Worm (Caenorhabditis elegans) whole organism, L1 larva: Measurements from ENCODE around the gene F26F4.6.

Experiments used
- C34B4.2 ChIP-seq: sonication (generic microtip); optimal IDR thresholded peaks from 2 replicates; lab custom pipeline; 2017; ENCODE audit warnings: mild to moderate bottlenecking, missing genetic modification characterization, missing compliant biosample characterization
- Y116A8C.19 ChIP-seq: sonication (generic microtip); optimal IDR thresholded peaks from 2 replicates; lab custom pipeline; 2016; ENCODE audit warnings: missing compliant biosample characterization, missing genetic modification characterization, borderline replicate concordance
- alr-1 ChIP-seq: fragments of 200-800 bp; sonication (Bioruptor generic); optimal IDR thresholded peaks from 2 replicates; lab custom pipeline; 2018; ENCODE audit warnings: borderline replicate concordance, mild to moderate bottlenecking, missing genetic modification characterization, missing compliant biosample characterization
- aly-2 ChIP-seq: fragments of 150-350 bp; optimal IDR thresholded peaks from 2 replicates; lab custom pipeline; 2014; ENCODE audit warnings: missing biosample characterization, missing genetic modification characterization
- ama-1 ChIP-seq: fragments of 150-350 bp; optimal IDR thresholded peaks from 2 replicates; lab custom pipeline; 2014
- ceh-82 ChIP-seq, 3 experiments: fragments of 150-350 bp in 1 of 3; sonication (generic microtip) in 2 of 3; optimal IDR thresholded peaks; 2 replicates each; lab custom pipeline; 2014 to 2017; ENCODE audit warnings: missing biosample characterization in 3 of 3, missing genetic modification characterization in 3 of 3
- ceh-90 ChIP-seq: sonication (generic microtip); optimal IDR thresholded peaks from 2 replicates; lab custom pipeline; 2016; ENCODE audit warnings: missing genetic modification characterization, missing compliant biosample characterization
- dpl-1 ChIP-seq, 3 experiments: fragments of 150-350 bp in 2 of 3; sonication (generic microtip) in 1 of 3; optimal IDR thresholded peaks; 2 replicates each; lab custom pipeline; 2014 to 2017; ENCODE audit warnings: missing biosample characterization in 3 of 3, missing genetic modification characterization in 3 of 3, missing genetic modification reagents in 3 of 3
- dsc-1 ChIP-seq: sonication (generic microtip); optimal IDR thresholded peaks from 2 replicates; lab custom pipeline; 2016; ENCODE audit warnings: mild to moderate bottlenecking, missing genetic modification characterization, missing compliant biosample characterization
- efl-1 ChIP-seq, 4 experiments: fragments of 150-350 bp; optimal IDR thresholded peaks in 3 of 4; peaks in 1 of 4; 1 replicate in 1 of 4; 2 replicates in 3 of 4; lab custom pipeline; 2014; ENCODE audit warnings: missing biosample characterization in 2 of 4, missing genetic modification characterization in 2 of 4, missing genetic modification reagents in 2 of 4
- efl-3 ChIP-seq: fragments of 200-800 bp; sonication (Bioruptor generic); optimal IDR thresholded peaks from 2 replicates; lab custom pipeline; 2018; ENCODE audit warnings: mild to moderate bottlenecking, missing genetic modification characterization, missing compliant biosample characterization
- egl-13 ChIP-seq: sonication (generic microtip); optimal IDR thresholded peaks from 2 replicates; lab custom pipeline; 2016; ENCODE audit warnings: missing genotype, missing genetic modification reagents, missing genetic modification characterization, missing compliant biosample characterization
- egl-27 ChIP-seq, 2 experiments: fragments of 150-350 bp in 1 of 2; sonication (generic microtip); optimal IDR thresholded peaks; 3 replicates each; lab custom pipeline; 2017 to 2018; ENCODE audit warnings: missing biosample characterization in 2 of 2, missing genetic modification characterization in 2 of 2, missing genetic modification reagents in 2 of 2
- elt-2 ChIP-seq: sonication (generic microtip); optimal IDR thresholded peaks from 2 replicates; lab custom pipeline; 2016; ENCODE audit warnings: missing genetic modification characterization, mild to moderate bottlenecking, inconsistent platforms, missing compliant biosample characterization, missing genetic modification reagents
- fkh-10 ChIP-seq: sonication (generic microtip); optimal IDR thresholded peaks from 2 replicates; lab custom pipeline; 2017; ENCODE audit warnings: missing biosample characterization, missing genetic modification reagents, missing genetic modification characterization
- fkh-8 ChIP-seq: sonication (generic microtip); optimal IDR thresholded peaks from 2 replicates; lab custom pipeline; 2016; ENCODE audit warnings: mild to moderate bottlenecking, missing genetic modification characterization, missing compliant biosample characterization
- grh-1 ChIP-seq: fragments of 200-800 bp; sonication (Bioruptor generic); IDR thresholded peaks from 2 replicates; pipeline ENCODE4 v1.3.6; 2022; ENCODE audit warnings: missing genetic modification reagents, missing genetic modification characterization, missing compliant biosample characterization
- isw-1 ChIP-seq: fragments of 200-800 bp; sonication (Bioruptor generic); IDR thresholded peaks from 2 replicates; pipeline ENCODE4 v1.3.6; 2022; ENCODE audit warnings: missing genetic modification characterization, missing compliant biosample characterization
- lin-14 ChIP-seq: fragments of 200-800 bp; sonication (Bioruptor generic); optimal IDR thresholded peaks from 2 replicates; lab custom pipeline; 2018; ENCODE audit warnings: mild to moderate bottlenecking, missing genetic modification characterization, moderate library complexity, missing compliant biosample characterization
- lin-15B ChIP-seq: fragments of 150-350 bp; sonication (generic microtip); optimal IDR thresholded peaks from 3 replicates; lab custom pipeline; 2014; ENCODE audit warnings: missing biosample characterization, missing genetic modification characterization
- lin-35 ChIP-seq, 2 experiments: fragments of 150-350 bp; optimal IDR thresholded peaks; 2 replicates each; lab custom pipeline; 2014; ENCODE audit warnings: missing biosample characterization in 2 of 2, missing genetic modification characterization in 2 of 2, missing genetic modification reagents in 2 of 2
- lin-39 ChIP-seq: fragments of 150-350 bp; optimal IDR thresholded peaks from 2 replicates; lab custom pipeline; 2014; ENCODE audit warnings: missing biosample characterization, missing genetic modification reagents, missing genetic modification characterization
- lir-3 ChIP-seq: sonication (generic microtip); optimal IDR thresholded peaks from 2 replicates; lab custom pipeline; 2016; ENCODE audit warnings: mild to moderate bottlenecking, missing genetic modification characterization, moderate library complexity, missing compliant biosample characterization; ENCODE audit not compliant: poor library complexity
- lsy-2 ChIP-seq, 2 experiments: fragments of 150-350 bp; optimal IDR thresholded peaks; 2 replicates each; lab custom pipeline; 2014; ENCODE audit warnings: missing biosample characterization in 2 of 2, missing genetic modification characterization in 2 of 2
- mab-9 ChIP-seq: fragments of 200-800 bp; sonication (Bioruptor generic); IDR thresholded peaks from 2 replicates; pipeline ENCODE4 v1.3.6; 2022; ENCODE audit warnings: missing genetic modification reagents, missing genetic modification characterization, missing compliant biosample characterization
- mep-1 ChIP-seq: fragments of 150-350 bp; optimal IDR thresholded peaks from 2 replicates; lab custom pipeline; 2014; ENCODE audit warnings: missing biosample characterization, missing genetic modification characterization
- nhr-19 ChIP-seq: fragments of 200-800 bp; sonication (Bioruptor generic); conservative IDR thresholded peaks from 2 replicates; pipeline ENCODE4 v1.3.6; 2022; ENCODE audit warnings: missing genetic modification characterization, missing compliant biosample characterization
- nhr-28 ChIP-seq: fragments of 150-350 bp; optimal IDR thresholded peaks from 2 replicates; lab custom pipeline; 2014; ENCODE audit warnings: missing biosample characterization, missing genetic modification characterization
- nhr-47 ChIP-seq: sonication (generic microtip); optimal IDR thresholded peaks from 2 replicates; lab custom pipeline; 2016; ENCODE audit warnings: mild to moderate bottlenecking, missing genetic modification characterization, moderate library complexity, missing compliant biosample characterization
- nhr-71 ChIP-seq: sonication (generic microtip); optimal IDR thresholded peaks from 2 replicates; lab custom pipeline; 2016; ENCODE audit warnings: mild to moderate bottlenecking, missing genetic modification characterization, moderate library complexity, missing compliant biosample characterization
- nhr-76 ChIP-seq: sonication (generic microtip); optimal IDR thresholded peaks from 2 replicates; lab custom pipeline; 2017; ENCODE audit warnings: missing biosample characterization, missing genetic modification characterization
- nhr-77 ChIP-seq: fragments of 150-350 bp; optimal IDR thresholded peaks from 2 replicates; lab custom pipeline; 2014; ENCODE audit warnings: missing biosample characterization, missing genetic modification characterization
- snpc-4 ChIP-seq: fragments of 150-350 bp; optimal IDR thresholded peaks from 2 replicates; lab custom pipeline; 2014; ENCODE audit warnings: missing biosample characterization, missing genetic modification characterization
- swsn-7 ChIP-seq: sonication (generic microtip); optimal IDR thresholded peaks from 2 replicates; lab custom pipeline; 2016; ENCODE audit warnings: missing genetic modification characterization, missing compliant biosample characterization
- tbx-2 ChIP-seq: sonication (generic microtip); optimal IDR thresholded peaks from 2 replicates; lab custom pipeline; 2016; ENCODE audit warnings: missing genetic modification characterization, missing compliant biosample characterization
- tlp-1 ChIP-seq: fragments of 150-350 bp; optimal IDR thresholded peaks from 2 replicates; lab custom pipeline; 2014; ENCODE audit warnings: missing biosample characterization, missing genetic modification characterization
- unc-130 ChIP-seq: fragments of 150-350 bp; optimal IDR thresholded peaks from 2 replicates; lab custom pipeline; 2017; ENCODE audit warnings: missing biosample characterization, missing genetic modification characterization, inconsistent platforms
- unc-86 ChIP-seq: sonication (generic microtip); optimal IDR thresholded peaks from 2 replicates; lab custom pipeline; 2016; ENCODE audit warnings: missing genetic modification characterization, missing compliant biosample characterization
- xbp-1 ChIP-seq: sonication (generic microtip); optimal IDR thresholded peaks from 2 replicates; lab custom pipeline; 2016; ENCODE audit warnings: missing genetic modification characterization, missing compliant biosample characterization
- zip-4 ChIP-seq: fragments of 200-800 bp; sonication (Bioruptor generic); optimal IDR thresholded peaks from 2 replicates; lab custom pipeline; 2018; ENCODE audit warnings: mild to moderate bottlenecking, missing genetic modification characterization, moderate library complexity, missing compliant biosample characterization
- ztf-11 ChIP-seq, 2 experiments: sonication (generic microtip); optimal IDR thresholded peaks; 2 replicates each; lab custom pipeline; 2016 to 2017; ENCODE audit warnings: missing genetic modification characterization in 2 of 2, missing biosample characterization in 1 of 2, missing compliant biosample characterization in 1 of 2
- ztf-4 ChIP-seq: fragments of 150-350 bp; optimal IDR thresholded peaks from 2 replicates; lab custom pipeline; 2014; ENCODE audit warnings: missing biosample characterization, missing genetic modification characterization

The F26F4.6 gene

ce11 chrIII:4878281-4878680 lies 15.2 kb downstream of the F26F4.6 start, which contains the start of the genes tost-1 and arx-6 (continued):
- peak; percentile 42 to 73 for TF ChIP-seq lsy-2 (tag; optimal IDR thresholded peaks at IDR 0.05; lab: Kevin White, UChicago)
- TF ChIP-seq alr-1 (tag; lab: Kevin White, UChicago): no peak
- TF ChIP-seq unc-130 (tag; lab: Kevin White, UChicago): no peak
- TF ChIP-seq lir-3 (tag; lab: Kevin White, UChicago): no peak
- TF ChIP-seq ama-1 (lab: Kevin White, UChicago): no peak
- no peak for TF ChIP-seq efl-3 (GFP tag; lab: Kevin White, UChicago)
- no peak for TF ChIP-seq elt-2
- TF ChIP-seq nhr-19 (GFP tag; lab: Robert Waterston, UW): peak; percentile 20; the same call in 1 of the 2 replicates
- TF ChIP-seq nhr-77 (tag; lab: Kevin White, UChicago): no peak
- no peak for TF ChIP-seq aly-2 (tag; lab: Kevin White, UChicago)
- peak; percentile 48 for TF ChIP-seq nhr-47 (tag; lab: Kevin White, UChicago)

- TF ChIP-seq mep-1 (tag; lab: Kevin White, UChicago): peak; percentile 38
- no peak for TF ChIP-seq Y116A8C.19 (tag; lab: Kevin White, UChicago)
- TF ChIP-seq fkh-8 (tag; lab: Kevin White, UChicago): peak; percentile 77
- TF ChIP-seq dsc-1 (tag; lab: Kevin White, UChicago): peak; percentile 56
- peak; percentile 61 for TF ChIP-seq lin-14 (GFP tag; lab: Kevin White, UChicago)
- no peak for TF ChIP-seq efl-3 (GFP tag; lab: Kevin White, UChicago)
- TF ChIP-seq efl-1 (optimal IDR thresholded peaks at IDR 0.05; lab: Kevin White, UChicago): peak; percentile 2 to 34
- TF ChIP-seq efl-1 (GFP tag; optimal IDR thresholded peaks at IDR 0.05 in 1 of 2; lab: Kevin White, UChicago): peak in 1 of 2 experiments; percentile 62
- TF ChIP-seq tbx-2: no peak
- TF ChIP-seq swsn-7 (tag; lab: Kevin White, UChicago): peak; percentile 2
- TF ChIP-seq nhr-47 (tag; lab: Kevin White, UChicago): peak; percentile 3
- TF ChIP-seq fkh-10 (GFP tag; lab: Kevin White, UChicago): peak; percentile 42
- TF ChIP-seq lsy-2 (tag; optimal IDR thresholded peaks at IDR 0.05; lab: Kevin White, UChicago): peak in 1 of 2 experiments; percentile 7
- TF ChIP-seq lin-39 (tag; lab: Kevin White, UChicago): no peak
- peak; percentile 47 for TF ChIP-seq egl-13
- peak in 1 of 2 experiments; percentile 20 for TF ChIP-seq lin-35 (GFP tag; optimal IDR thresholded peaks at IDR 0.05; lab: Kevin White, UChicago)
- TF ChIP-seq unc-86 (tag; lab: Kevin White, UChicago): peak; percentile 50
- TF ChIP-seq nhr-76 (tag; lab: Kevin White, UChicago): no peak
- peak in 2 of 3 experiments; percentile 3 to 6 for TF ChIP-seq ceh-82 (tag; optimal IDR thresholded peaks at IDR 0.05; lab: Kevin White, UChicago)
- TF ChIP-seq mab-9 (GFP tag; lab: Robert Waterston, UW): no peak
- TF ChIP-seq dpl-1 (GFP tag; optimal IDR thresholded peaks at IDR 0.05; lab: Kevin White, UChicago): peak in 1 of 3 experiments; percentile 40
Measured at ce11 chrIII:4875663-4876062, 17.8 kb downstream of the F26F4.6 start.

ce11 chrIII:4874671-4875070 lies 18.8 kb downstream of the F26F4.6 start, which contains the start of gene C35D10.12:
Gene C35D10.12 (minus strand): TSS chrIII:4874771.
- no peak for TF ChIP-seq ceh-82 (tag; optimal IDR thresholded peaks at IDR 0.05; lab: Kevin White, UChicago)
- no peak for TF ChIP-seq nhr-71
- no peak for TF ChIP-seq efl-1 (optimal IDR thresholded peaks at IDR 0.05; lab: Kevin White, UChicago)
- peak in 1 of 2 experiments; percentile 31 for TF ChIP-seq efl-1 (GFP tag; optimal IDR thresholded peaks at IDR 0.05 in 1 of 2; lab: Kevin White, UChicago)
- TF ChIP-seq, all 84 proteins: peak for 1

ce11 chrIII:4873395-4873794 lies 20.0 kb downstream of the F26F4.6 start:
- TF ChIP-seq zip-4 (GFP tag; lab: Kevin White, UChicago) (no peak), C34B4.2 (tag; lab: Kevin White, UChicago) (no peak)

- no peak for TF ChIP-seq grh-1 (GFP tag; lab: Robert Waterston, UW)
- TF ChIP-seq snpc-4 (tag; lab: Kevin White, UChicago): no peak
- no peak for TF ChIP-seq swsn-7 (tag; lab: Kevin White, UChicago)
- no peak for TF ChIP-seq ztf-11 (tag; optimal IDR thresholded peaks at IDR 0.05; lab: Kevin White, UChicago)
- no peak for TF ChIP-seq unc-130 (tag; lab: Kevin White, UChicago)
- TF ChIP-seq tlp-1 (tag; lab: Kevin White, UChicago): no peak
- TF ChIP-seq xbp-1 (tag; lab: Kevin White, UChicago): no peak
- TF ChIP-seq nhr-28 (tag; lab: Kevin White, UChicago): no peak
- TF ChIP-seq mep-1 (tag; lab: Kevin White, UChicago): no peak
- TF ChIP-seq isw-1 (GFP tag; lab: Robert Waterston, UW): no peak
- TF ChIP-seq lir-3 (tag; lab: Kevin White, UChicago): no peak
- TF ChIP-seq lin-15B (tag; lab: Kevin White, UChicago): no peak
- TF ChIP-seq egl-27 (tag; optimal IDR thresholded peaks at IDR 0.05; lab: Kevin White, UChicago): no peak
- TF ChIP-seq alr-1 (tag; lab: Kevin White, UChicago): no peak
- TF ChIP-seq ztf-4: no peak
- no peak for TF ChIP-seq ceh-90 (tag; lab: Kevin White, UChicago)
Measured at ce11 chrIII:4870478-4870877, 23.0 kb downstream of the F26F4.6 start, which contains the start of gene gipc-1. Gene gipc-1 (plus strand): TSS chrIII:4870778.
